Worm (Caenorhabditis elegans): ENCODE measurements around the gene B0252.8.

DNA sequence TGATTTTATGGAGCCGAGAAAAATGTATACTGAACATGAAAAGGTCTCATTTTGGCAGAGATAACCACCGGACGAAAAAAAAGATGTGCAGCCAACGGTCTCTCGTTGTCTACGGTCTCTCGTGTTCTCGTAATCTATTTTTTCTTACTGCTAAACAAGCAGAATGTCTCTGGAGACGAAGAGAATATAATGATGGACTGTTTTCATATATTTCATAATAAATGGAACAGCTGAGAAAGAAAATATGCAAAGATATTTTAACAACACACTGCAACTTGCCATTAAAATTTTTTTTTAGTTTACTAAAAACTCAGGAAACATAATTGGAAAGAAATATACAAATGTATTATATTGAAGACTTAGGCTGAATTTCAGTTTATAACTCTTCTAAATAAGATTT is 14.1 kb downstream of the B0252.8 start:
- no peak for TF ChIP-seq elt-1 (tag; optimal IDR thresholded peaks at IDR 0.05; ENCODE audit: borderline replicate concordance, insufficient read depth)
- no peak for TF ChIP-seq M03D4.4 (tag; optimal IDR thresholded peaks at IDR 0.05)
- no peak for TF ChIP-seq unc-120 (tag; optimal IDR thresholded peaks at IDR 0.05; ENCODE audit: poor library complexity, severe bottlenecking)
- TF ChIP-seq drap-1 (GFP tag; optimal IDR thresholded peaks at IDR 0.05): no peak
- TF ChIP-seq ham-2 (GFP tag; optimal IDR thresholded peaks at IDR 0.05): no peak
- no peak for TF ChIP-seq flh-1 (GFP tag; optimal IDR thresholded peaks at IDR 0.05)
- no peak for TF ChIP-seq mab-5 (tag; optimal IDR thresholded peaks at IDR 0.05)
- TF ChIP-seq lin-13 (tag; optimal IDR thresholded peaks at IDR 0.05): no peak
- no peak for TF ChIP-seq snpc-4 (tag; optimal IDR thresholded peaks at IDR 0.05)
- no peak for TF ChIP-seq unc-62 (GFP tag; optimal IDR thresholded peaks at IDR 0.05)
